Fruit fly (Drosophila melanogaster): ENCODE measurements around the gene Regnase-1.
A peak's percentile ranks its signal among the peaks of the same experiment; 100 is the strongest.

The Regnase-1 gene

dm6 chr3R:20021152-20021769 lies 14.6 kb downstream of the Regnase-1 start, which contains the start of the genes PIG-L and psidin:
TSS of gene PIG-L (minus strand) at chr3R:20021338.
TSS of gene psidin (plus strand) at chr3R:20021704.
- no peak for TF ChIP-seq usp (GFP tag; optimal IDR thresholded peaks at IDR 0.05)
- TF ChIP-seq psq (optimal IDR thresholded peaks at IDR 0.05): no peak
- no peak for TF ChIP-seq CG8478 (optimal IDR thresholded peaks at IDR 0.05)
- no peak for TF ChIP-seq EcR (GFP tag; optimal IDR thresholded peaks at IDR 0.05)
- no peak for TF ChIP-seq Dll (optimal IDR thresholded peaks at IDR 0.05)
- TF ChIP-seq pan (optimal IDR thresholded peaks at IDR 0.05): no peak

dm6 chr3R:20013404-20013922 lies 22.4 kb downstream of the Regnase-1 start, which contains the start of the genes CG17190 and CG4836:
TSS of gene CG17190 (minus strand) at chr3R:20013504.
TSS of gene CG4836 (plus strand) at chr3R:20013872.
- TF ChIP-seq psq (optimal IDR thresholded peaks at IDR 0.05): no peak
- no peak for TF ChIP-seq Dll (optimal IDR thresholded peaks at IDR 0.05)
- TF ChIP-seq pan (optimal IDR thresholded peaks at IDR 0.05): no peak
- TF ChIP-seq CG8478 (optimal IDR thresholded peaks at IDR 0.05): no peak
- TF ChIP-seq EcR (GFP tag; optimal IDR thresholded peaks at IDR 0.05): no peak
- TF ChIP-seq usp (GFP tag; optimal IDR thresholded peaks at IDR 0.05): no peak

- TF ChIP-seq EcR (GFP tag; optimal IDR thresholded peaks at IDR 0.05): no peak
- no peak for TF ChIP-seq Dll (optimal IDR thresholded peaks at IDR 0.05)
- TF ChIP-seq CG8478 (optimal IDR thresholded peaks at IDR 0.05): no peak
- TF ChIP-seq psq (optimal IDR thresholded peaks at IDR 0.05): no peak
- TF ChIP-seq usp (GFP tag; optimal IDR thresholded peaks at IDR 0.05): no peak
- no peak for TF ChIP-seq pan (optimal IDR thresholded peaks at IDR 0.05)
Observed at dm6 chr3R:20012688-20013087, 23.2 kb downstream of the Regnase-1 start.

- TF ChIP-seq Dll (optimal IDR thresholded peaks at IDR 0.05) (no peak), CG8478 (optimal IDR thresholded peaks at IDR 0.05) (no peak), pan (optimal IDR thresholded peaks at IDR 0.05) (no peak), usp (GFP tag; optimal IDR thresholded peaks at IDR 0.05) (no peak), EcR (GFP tag; optimal IDR thresholded peaks at IDR 0.05) (no peak), psq (optimal IDR thresholded peaks at IDR 0.05) (no peak)
Observed at dm6 chr3R:20010942-20011341, 24.9 kb downstream of the Regnase-1 start.

dm6 chr3R:20008372-20009051 lies 27.3 kb downstream of the Regnase-1 start, which contains the start of the genes Hs6st and MED25:
TSS of gene Hs6st (minus strand) at chr3R:20008512.
TSS of gene MED25 (plus strand) at chr3R:20008947.
- TF ChIP-seq EcR (GFP tag; optimal IDR thresholded peaks at IDR 0.05) (no peak), CG8478 (optimal IDR thresholded peaks at IDR 0.05) (no peak), psq (optimal IDR thresholded peaks at IDR 0.05) (peak; percentile 48)

- TF ChIP-seq psq (optimal IDR thresholded peaks at IDR 0.05): no peak
- no peak for TF ChIP-seq usp (GFP tag; optimal IDR thresholded peaks at IDR 0.05)
- no peak for TF ChIP-seq CG8478 (optimal IDR thresholded peaks at IDR 0.05)
- TF ChIP-seq pan (optimal IDR thresholded peaks at IDR 0.05): no peak
- no peak for TF ChIP-seq EcR (GFP tag; optimal IDR thresholded peaks at IDR 0.05)
- no peak for TF ChIP-seq Dll (optimal IDR thresholded peaks at IDR 0.05)
Observed at dm6 chr3R:20007399-20008285, 28.2 kb downstream of the Regnase-1 start.

- TF ChIP-seq psq (optimal IDR thresholded peaks at IDR 0.05) (no peak), EcR (GFP tag; optimal IDR thresholded peaks at IDR 0.05) (no peak)
Observed at dm6 chr3R:20006617-20007016, 29.2 kb downstream of the Regnase-1 start.

- TF ChIP-seq CG8478 (optimal IDR thresholded peaks at IDR 0.05): no peak
- no peak for TF ChIP-seq pan (optimal IDR thresholded peaks at IDR 0.05)
- no peak for TF ChIP-seq Dll (optimal IDR thresholded peaks at IDR 0.05)
- no peak for TF ChIP-seq usp (GFP tag; optimal IDR thresholded peaks at IDR 0.05)
- TF ChIP-seq psq (optimal IDR thresholded peaks at IDR 0.05): no peak
- no peak for TF ChIP-seq EcR (GFP tag; optimal IDR thresholded peaks at IDR 0.05)
Observed at dm6 chr3R:20004697-20005096, 31.2 kb downstream of the Regnase-1 start.

dm6 chr3R:20001595-20001997 lies 34.3 kb downstream of the Regnase-1 start:
- TF ChIP-seq usp (GFP tag; optimal IDR thresholded peaks at IDR 0.05) (no peak), Dll (optimal IDR thresholded peaks at IDR 0.05) (no peak), pan (optimal IDR thresholded peaks at IDR 0.05) (no peak), psq (optimal IDR thresholded peaks at IDR 0.05) (no peak), EcR (GFP tag; optimal IDR thresholded peaks at IDR 0.05) (no peak), CG8478 (optimal IDR thresholded peaks at IDR 0.05) (no peak)

- TF ChIP-seq CG8478 (optimal IDR thresholded peaks at IDR 0.05): no peak
- peak; percentile 76 for TF ChIP-seq pan (optimal IDR thresholded peaks at IDR 0.05)
- TF ChIP-seq psq (optimal IDR thresholded peaks at IDR 0.05): no peak
Observed at dm6 chr3R:19999474-19999873, 36.4 kb downstream of the Regnase-1 start.

dm6 chr3R:19998418-19998817 lies 37.4 kb downstream of the Regnase-1 start:
- no peak for TF ChIP-seq Dll (optimal IDR thresholded peaks at IDR 0.05)
- no peak for TF ChIP-seq usp (GFP tag; optimal IDR thresholded peaks at IDR 0.05)
- no peak for TF ChIP-seq pan (optimal IDR thresholded peaks at IDR 0.05)
- no peak for TF ChIP-seq CG8478 (optimal IDR thresholded peaks at IDR 0.05)
- no peak for TF ChIP-seq psq (optimal IDR thresholded peaks at IDR 0.05)
- TF ChIP-seq EcR (GFP tag; optimal IDR thresholded peaks at IDR 0.05): no peak
